Worm (Caenorhabditis elegans): ENCODE data around the gene hyls-1.

hyls-1 gene

ce11 chrV:7224353-7224752 lies 12.8 kb upstream of the hyls-1 start:
- TF ChIP-seq nfya-1 (tag; optimal IDR thresholded peaks at IDR 0.05): no peak
- no peak for TF ChIP-seq T23F11.4 (GFP tag; optimal IDR thresholded peaks at IDR 0.05)
- TF ChIP-seq pros-1 (tag; optimal IDR thresholded peaks at IDR 0.05): no peak
- TF ChIP-seq ceh-6 (GFP tag; optimal IDR thresholded peaks at IDR 0.05): no peak
- TF ChIP-seq pha-2 (tag; optimal IDR thresholded peaks at IDR 0.05): no peak
- no peak for TF ChIP-seq ceh-2 (tag; optimal IDR thresholded peaks at IDR 0.05)
- no peak for TF ChIP-seq mec-3 (tag; optimal IDR thresholded peaks at IDR 0.05; ENCODE audit: borderline replicate concordance)
- no peak for TF ChIP-seq tbx-7 (tag; optimal IDR thresholded peaks at IDR 0.05)
- TF ChIP-seq odd-2 (tag; optimal IDR thresholded peaks at IDR 0.05): no peak
- TF ChIP-seq fax-1 (tag; optimal IDR thresholded peaks at IDR 0.05): no peak
- TF ChIP-seq hlh-15 (tag; optimal IDR thresholded peaks at IDR 0.05): no peak

DNA sequence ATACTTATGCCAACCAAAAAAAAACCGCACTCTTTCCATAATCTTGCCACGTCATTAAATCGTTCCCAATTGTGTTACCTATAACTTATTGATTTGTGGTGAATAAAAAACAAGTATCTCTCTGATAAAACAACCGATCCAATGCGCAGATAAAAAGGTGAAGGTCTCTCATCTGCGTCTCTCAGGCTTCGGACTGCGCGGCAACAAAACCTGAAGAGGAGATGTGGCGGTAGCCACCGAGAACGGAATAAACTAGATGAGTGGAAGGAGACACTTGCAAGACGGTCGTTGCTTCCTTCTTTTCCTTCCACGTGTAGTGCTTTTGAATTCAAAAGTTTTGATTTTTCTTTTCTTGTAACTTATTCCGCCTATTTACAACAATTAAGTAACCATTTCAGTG lies 12.2 kb upstream of the hyls-1 start, which contains the start of gene fkb-3:
Gene fkb-3, plus strand, starts transcription at position 277 of the 400 bp plus-strand sequence.
- TF ChIP-seq K09A11.1 (tag; optimal IDR thresholded peaks at IDR 0.05; ENCODE audit: insufficient read depth): no peak
- TF ChIP-seq sox-2 (GFP tag; IDR thresholded peaks at IDR 0.05): no peak
- TF ChIP-seq ceh-45 (GFP tag; IDR thresholded peaks at IDR 0.05): no peak
- TF ChIP-seq pha-2 (tag; optimal IDR thresholded peaks at IDR 0.05): no peak
- TF ChIP-seq eyg-1 (tag; optimal IDR thresholded peaks at IDR 0.05): no peak
- TF ChIP-seq ceh-9 (tag; optimal IDR thresholded peaks at IDR 0.05): no peak
- TF ChIP-seq fkh-6 (tag; optimal IDR thresholded peaks at IDR 0.05): no peak
- no peak for TF ChIP-seq ceh-48 (tag; optimal IDR thresholded peaks at IDR 0.05)
- no peak for TF ChIP-seq sdc-2 (tag; optimal IDR thresholded peaks at IDR 0.05)
- no peak for TF ChIP-seq unc-55 (GFP tag; optimal IDR thresholded peaks at IDR 0.05)
- TF ChIP-seq lim-6 (tag; optimal IDR thresholded peaks at IDR 0.05): no peak

DNA sequence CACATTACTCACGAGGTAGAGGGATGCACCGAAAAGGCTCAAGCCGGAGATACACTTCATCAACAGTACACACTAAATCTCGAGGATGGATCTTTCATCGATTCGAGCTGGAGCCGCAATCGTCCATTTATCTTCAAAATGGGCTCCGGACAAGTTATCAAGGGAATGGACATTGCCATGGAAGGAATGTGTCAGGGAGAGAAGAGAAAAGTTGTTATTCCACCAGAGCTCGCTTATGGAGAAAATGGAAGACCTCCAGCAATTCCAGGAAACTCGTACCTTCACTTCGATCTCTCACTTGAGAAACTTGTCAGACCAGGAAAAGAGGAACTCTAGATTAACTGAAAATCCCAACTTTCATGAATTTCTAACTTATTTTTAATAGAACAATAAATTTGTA lies 11.3 kb upstream of the hyls-1 start:
- TF ChIP-seq ceh-6 (GFP tag; optimal IDR thresholded peaks at IDR 0.05) (no peak), ama-1 (optimal IDR thresholded peaks at IDR 0.05) (peak; percentile 63), fax-1 (tag; optimal IDR thresholded peaks at IDR 0.05) (no peak), hlh-6 (tag; optimal IDR thresholded peaks at IDR 0.05) (no peak)

DNA sequence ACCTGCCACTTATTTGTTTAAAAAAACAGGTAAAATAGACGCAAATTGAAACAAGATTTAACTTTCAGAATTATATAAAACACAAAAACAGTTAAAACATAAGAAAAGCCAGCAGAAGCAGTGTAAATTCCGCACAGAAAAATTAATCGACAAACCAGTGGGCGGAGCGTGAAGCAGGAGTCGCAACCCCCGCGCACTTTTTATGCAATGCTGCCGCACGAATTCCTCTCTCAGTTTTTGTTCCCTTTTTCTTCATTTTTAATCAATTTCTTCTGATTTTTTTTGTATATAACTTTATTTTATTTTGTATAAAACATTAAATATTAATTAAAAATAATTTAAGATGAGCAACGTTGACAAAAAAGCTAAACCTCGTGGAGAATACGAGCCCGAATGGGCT lies 6.3 kb upstream of the hyls-1 start, which contains the start of the genes gei-6 and krr-1:
Gene gei-6, minus strand, starts transcription at position 2 of the 400 bp plus-strand sequence.
Gene krr-1, plus strand, starts transcription at position 344 of the 400 bp plus-strand sequence.
- peak; percentile 58 for TF ChIP-seq rnt-1 (tag; optimal IDR thresholded peaks at IDR 0.05)
- peak; percentile 4 for TF ChIP-seq unc-42 (tag; optimal IDR thresholded peaks at IDR 0.05)
- peak; percentile 25 for TF ChIP-seq fkh-10 (GFP tag; optimal IDR thresholded peaks at IDR 0.05)
- TF ChIP-seq Y22D7AL.16 (tag; optimal IDR thresholded peaks at IDR 0.05): peak; percentile 82
- TF ChIP-seq ceh-14 (tag; optimal IDR thresholded peaks at IDR 0.05): peak; percentile 95
- peak; percentile 79 for TF ChIP-seq gmeb-2 (tag; optimal IDR thresholded peaks at IDR 0.05)
- TF ChIP-seq F13H6.1 (tag; optimal IDR thresholded peaks at IDR 0.05): peak; percentile 44
- peak; percentile 82 for TF ChIP-seq K02D7.2 (tag; optimal IDR thresholded peaks at IDR 0.05)
- peak; percentile 89 for TF ChIP-seq tbx-2 (tag; optimal IDR thresholded peaks at IDR 0.05)
- TF ChIP-seq ttx-3 (tag; optimal IDR thresholded peaks at IDR 0.05): peak; percentile 86
- peak; percentile 87 for TF ChIP-seq ref-2 (tag; optimal IDR thresholded peaks at IDR 0.05)
- TF ChIP-seq nfya-1 (tag; optimal IDR thresholded peaks at IDR 0.05): peak; percentile 85
- peak; percentile 71 for TF ChIP-seq C08G9.2 (tag; optimal IDR thresholded peaks at IDR 0.05)
- no peak for TF ChIP-seq ceh-18 (tag; optimal IDR thresholded peaks at IDR 0.05)
- TF ChIP-seq unc-55 (GFP tag; optimal IDR thresholded peaks at IDR 0.05): no peak
- peak; percentile 87 for TF ChIP-seq odd-2 (tag; optimal IDR thresholded peaks at IDR 0.05)
- peak; percentile 87 for TF ChIP-seq ztf-16 (tag; optimal IDR thresholded peaks at IDR 0.05)
- TF ChIP-seq ceh-19 (GFP tag; optimal IDR thresholded peaks at IDR 0.05): peak; percentile 83
- TF ChIP-seq ceh-48 (tag; optimal IDR thresholded peaks at IDR 0.05): peak; percentile 74
- TF ChIP-seq ahr-1 (tag; optimal IDR thresholded peaks at IDR 0.05): peak; percentile 86
- TF ChIP-seq elt-2 (tag; optimal IDR thresholded peaks at IDR 0.05): peak; percentile 95
- no peak for TF ChIP-seq dve-1 (tag; optimal IDR thresholded peaks at IDR 0.05)
- TF ChIP-seq unc-3 (GFP tag; conservative IDR thresholded peaks at IDR 0.05): peak; percentile 86
- peak; percentile 86 for TF ChIP-seq unc-3 (tag; optimal IDR thresholded peaks at IDR 0.05)
- TF ChIP-seq ceh-45 (GFP tag; IDR thresholded peaks at IDR 0.05): peak; percentile 55; the same call in 1 of the 2 replicates
- TF ChIP-seq zip-5 (tag; optimal IDR thresholded peaks at IDR 0.05): peak; percentile 75
- peak; percentile 91 for TF ChIP-seq pat-9 (tag; optimal IDR thresholded peaks at IDR 0.05)
- TF ChIP-seq ceh-24 (tag; optimal IDR thresholded peaks at IDR 0.05): peak; percentile 18
- TF ChIP-seq hlh-8 (tag; optimal IDR thresholded peaks at IDR 0.05): peak; percentile 65
- TF ChIP-seq C38D4.7 (GFP tag; optimal IDR thresholded peaks at IDR 0.05): peak; percentile 79
- TF ChIP-seq pha-2 (tag; optimal IDR thresholded peaks at IDR 0.05): peak; percentile 85
